Worm (Caenorhabditis elegans): ENCODE results near the gene rocf-1.

DNA sequence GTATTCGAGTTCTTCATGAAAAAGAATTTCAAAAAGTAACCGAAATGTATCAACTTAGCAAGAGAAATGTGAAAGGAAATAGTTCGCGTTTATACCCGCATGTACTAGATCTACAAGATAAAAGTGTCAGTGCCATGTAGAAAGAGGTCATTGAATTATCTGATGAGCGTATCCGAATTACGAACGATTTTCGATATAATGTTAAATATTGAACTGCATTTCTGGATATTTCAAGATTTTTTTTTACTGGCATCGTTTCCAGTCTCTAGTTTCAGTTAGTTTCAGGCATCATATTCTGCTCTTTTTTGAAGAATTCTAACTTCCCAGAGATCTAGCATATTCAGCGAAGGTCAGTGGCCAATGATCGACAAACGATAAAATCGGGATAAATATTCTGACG lies 17.1 kb upstream of the rocf-1 start, which contains the start of gene nhr-150:
- TF ChIP-seq dao-5 (tag; optimal IDR thresholded peaks at IDR 0.05) (no peak), him-1 (tag; optimal IDR thresholded peaks at IDR 0.05) (no peak)
